Worm (Caenorhabditis elegans): ENCODE results near the gene laf-1.

laf-1 gene

DNA sequence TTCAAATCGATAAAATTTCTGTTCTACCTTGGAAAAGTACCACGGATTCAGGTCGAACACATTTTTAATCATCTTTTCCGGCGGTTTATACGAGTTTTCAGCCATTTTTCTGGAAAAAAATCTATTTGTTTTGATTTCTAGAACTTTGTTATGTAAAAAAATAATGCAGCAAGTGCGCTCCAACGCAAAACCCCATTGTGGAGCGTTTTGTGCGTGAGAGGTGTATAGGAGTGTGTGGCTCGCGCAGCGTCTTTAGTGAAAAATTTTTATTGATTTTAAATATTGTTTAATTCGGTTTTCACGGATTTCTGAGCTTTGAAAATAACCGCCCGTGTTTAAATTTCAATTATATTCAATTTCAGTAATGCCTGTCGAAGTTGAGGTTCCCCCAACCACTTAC lies 7.0 kb upstream of the laf-1 start, which contains the start of gene Y71H2AM.20:
Y71H2AM.20 (minus strand) TSS at position 109 of the 400 bp plus-strand sequence.
- TF ChIP-seq php-3 (GFP tag; IDR thresholded peaks at IDR 0.05): peak; percentile 57
- TF ChIP-seq nhr-111 (GFP tag; optimal IDR thresholded peaks at IDR 0.05): no peak
- TF ChIP-seq Y105C5A.15 (GFP tag; IDR thresholded peaks at IDR 0.05): no peak
- peak; percentile 85 for TF ChIP-seq nhr-42 (GFP tag; IDR thresholded peaks at IDR 0.05)
- TF ChIP-seq ceh-44 (GFP tag; IDR thresholded peaks at IDR 0.05): peak; percentile 45; the same call in 1 of the 2 replicates
- no peak for TF ChIP-seq madf-5 (GFP tag; IDR thresholded peaks at IDR 0.05)
- TF ChIP-seq unc-130 (GFP tag; optimal IDR thresholded peaks at IDR 0.05): peak; percentile 91
- TF ChIP-seq pqm-1 (tag; optimal IDR thresholded peaks at IDR 0.05): peak; percentile 83
- peak; percentile 94 for TF ChIP-seq lin-15B (tag; optimal IDR thresholded peaks at IDR 0.05)
- peak; percentile 86 for TF ChIP-seq ztf-7 (tag; optimal IDR thresholded peaks at IDR 0.05)
- TF ChIP-seq zfp-3 (GFP tag; conservative IDR thresholded peaks at IDR 0.05): peak; percentile 83
- TF ChIP-seq F10B5.3 (tag; optimal IDR thresholded peaks at IDR 0.05): no peak
- TF ChIP-seq egl-27 (tag; optimal IDR thresholded peaks at IDR 0.05): no peak
- peak; percentile 61; the same call in 1 of the 2 replicates for TF ChIP-seq Y75B8A.6 (GFP tag; IDR thresholded peaks at IDR 0.05)
- peak; percentile 84 for TF ChIP-seq ctbp-1 (GFP tag; IDR thresholded peaks at IDR 0.05)
- TF ChIP-seq nhr-102 (tag; optimal IDR thresholded peaks at IDR 0.05): peak; percentile 50
- TF ChIP-seq tag-97 (GFP tag; IDR thresholded peaks at IDR 0.05): no peak
- TF ChIP-seq D1046.2 (GFP tag; IDR thresholded peaks at IDR 0.05): peak; percentile 69; the same call in 1 of the 2 replicates
- peak; percentile 52 for TF ChIP-seq nhr-48 (tag; optimal IDR thresholded peaks at IDR 0.05)
- TF ChIP-seq zip-2 (tag; optimal IDR thresholded peaks at IDR 0.05): peak; percentile 73
- peak; percentile 97 for TF ChIP-seq fkh-10 (GFP tag; optimal IDR thresholded peaks at IDR 0.05)
- TF ChIP-seq mxl-3 (GFP tag; optimal IDR thresholded peaks at IDR 0.05): peak; percentile 69
- no peak for TF ChIP-seq F44E2.7 (GFP tag; IDR thresholded peaks at IDR 0.05)
- TF ChIP-seq F37D6.2 (tag; optimal IDR thresholded peaks at IDR 0.05): peak; percentile 86
- TF ChIP-seq nhr-28 (tag; optimal IDR thresholded peaks at IDR 0.05): peak; percentile 92
- peak; percentile 57; the same call in 1 of the 2 replicates for TF ChIP-seq lin-29 (GFP tag; IDR thresholded peaks at IDR 0.05)
- TF ChIP-seq skn-1 (tag; optimal IDR thresholded peaks at IDR 0.05): no peak
- TF ChIP-seq lim-7 (GFP tag; IDR thresholded peaks at IDR 0.05): no peak; the same call in 1 of the 2 replicates
- peak; percentile 29; the same call in 1 of the 2 replicates for TF ChIP-seq lin-1 (GFP tag; IDR thresholded peaks at IDR 0.05)
- TF ChIP-seq nhr-41 (GFP tag; IDR thresholded peaks at IDR 0.05): no peak
- no peak for TF ChIP-seq ztf-11 (tag; optimal IDR thresholded peaks at IDR 0.05)
- TF ChIP-seq daf-16 (GFP tag; optimal IDR thresholded peaks at IDR 0.05): peak in 1 of 2 experiments; percentile 75
- TF ChIP-seq daf-16 (tag; optimal IDR thresholded peaks at IDR 0.05): peak; percentile 76
- TF ChIP-seq hlh-30 (tag; optimal IDR thresholded peaks at IDR 0.05; ENCODE audit: insufficient read depth): peak; percentile 93
- peak; percentile 76 for TF ChIP-seq F49E8.2 (tag; optimal IDR thresholded peaks at IDR 0.05; ENCODE audit: borderline replicate concordance)
- peak; percentile 95 for TF ChIP-seq nhr-11 (tag; optimal IDR thresholded peaks at IDR 0.05)
- peak; percentile 98 for TF ChIP-seq nhr-6 (tag; optimal IDR thresholded peaks at IDR 0.05)
- peak in 1 of 2 experiments; percentile 97 for TF ChIP-seq unc-62 (GFP tag; optimal IDR thresholded peaks at IDR 0.05 in 1 of 2)
- TF ChIP-seq unc-62 (tag; optimal IDR thresholded peaks at IDR 0.05): no peak
- TF ChIP-seq hif-1 (tag; optimal IDR thresholded peaks at IDR 0.05): peak; percentile 24 to 85
- TF ChIP-seq zag-1 (tag; optimal IDR thresholded peaks at IDR 0.05): no peak
- TF ChIP-seq dve-1 (tag; optimal IDR thresholded peaks at IDR 0.05; ENCODE audit: insufficient read depth): peak; percentile 99
- TF ChIP-seq egl-43 (GFP tag; IDR thresholded peaks at IDR 0.05): no peak
- TF ChIP-seq vab-7 (GFP tag; IDR thresholded peaks at IDR 0.05): peak; percentile 88
- no peak for TF ChIP-seq ZK337.2 (GFP tag; IDR thresholded peaks at IDR 0.05)
- TF ChIP-seq ces-1 (GFP tag; optimal IDR thresholded peaks at IDR 0.05): peak; percentile 76
- TF ChIP-seq ceh-82 (tag; optimal IDR thresholded peaks at IDR 0.05): no peak
- peak; percentile 98 for TF ChIP-seq lin-13 (GFP tag; optimal IDR thresholded peaks at IDR 0.05)
- peak in 1 of 2 experiments; percentile 70 for TF ChIP-seq ZK546.5 (tag; optimal IDR thresholded peaks at IDR 0.05)
- TF ChIP-seq arid-1 (GFP tag; conservative IDR thresholded peaks at IDR 0.05): peak; percentile 94
- no peak for TF ChIP-seq gei-8 (GFP tag; optimal IDR thresholded peaks at IDR 0.05)
- no peak for TF ChIP-seq attf-4 (tag; optimal IDR thresholded peaks at IDR 0.05)

Data from whole organism, L4 larva.